Fruit fly (Drosophila melanogaster): Measurements from ENCODE around the gene CG33635.

Gene CG33635

DNA sequence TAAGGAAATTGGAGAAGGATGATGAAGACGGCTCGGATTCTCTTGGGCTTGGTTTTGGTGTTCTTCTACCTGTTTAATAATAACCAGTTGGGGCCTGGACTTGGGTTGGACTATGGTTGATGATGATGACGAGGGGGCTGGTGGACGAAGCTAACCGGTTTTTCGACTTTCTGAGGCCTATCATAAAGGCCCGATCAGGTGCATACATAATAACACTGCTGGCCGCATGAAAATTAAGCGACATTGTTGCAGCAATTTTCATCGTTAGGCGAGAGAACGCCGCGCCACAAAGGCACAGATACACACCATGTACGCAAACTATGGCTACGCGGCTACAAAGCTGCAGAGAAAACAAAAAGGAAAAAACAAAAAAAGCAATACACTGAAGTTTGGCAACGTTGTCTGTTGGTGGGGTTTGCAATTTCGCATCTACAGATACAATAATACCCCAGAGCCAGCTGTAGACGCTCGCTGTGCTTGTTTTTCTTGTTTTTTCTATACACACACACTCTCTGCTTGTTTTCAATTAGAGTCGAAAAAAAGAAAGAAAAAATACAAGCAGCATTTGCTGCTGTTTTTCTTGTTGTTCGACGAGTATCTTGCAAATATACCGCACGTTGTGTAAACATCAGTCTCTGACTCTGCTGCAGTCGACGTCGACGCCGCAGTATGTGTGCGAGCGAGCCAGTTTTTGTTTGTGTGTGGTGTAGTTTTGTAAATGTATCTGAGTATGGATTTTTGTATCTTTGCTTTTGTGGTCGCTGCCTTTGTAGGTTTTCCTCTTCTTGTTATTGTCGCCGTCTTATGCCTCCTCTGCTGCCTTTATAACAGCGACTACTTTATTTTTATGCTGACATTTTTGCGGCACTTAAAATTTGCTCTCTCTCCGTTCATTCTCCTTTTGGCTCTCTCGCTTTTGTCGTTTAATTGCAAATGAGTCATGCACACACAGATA is 7.9 kb upstream of the CG33635 start (continued):
- TF ChIP-seq vvl (GFP tag; IDR thresholded peaks at IDR 0.05) (no peak), CG7556 (GFP tag; optimal IDR thresholded peaks at IDR 0.05) (peak; percentile 80), jing (GFP tag; optimal IDR thresholded peaks at IDR 0.05) (no peak), CG9215 (GFP tag; IDR thresholded peaks at IDR 0.05) (no peak), trem (tag; optimal IDR thresholded peaks at IDR 0.05) (no peak), Doc3 (GFP tag; IDR thresholded peaks at IDR 0.05; ENCODE audit: partially characterized antibody) (no peak), cg (GFP tag; optimal IDR thresholded peaks at IDR 0.05) (peak; percentile 92), salm (tag; optimal IDR thresholded peaks at IDR 0.05) (peak; percentile 45), ftz-f1 (GFP tag; optimal IDR thresholded peaks at IDR 0.05) (peak; percentile 36), da (GFP tag; optimal IDR thresholded peaks at IDR 0.05) (no peak), CG6765 (GFP tag; optimal IDR thresholded peaks at IDR 0.05) (peak; percentile 91), CG1792 (GFP tag; optimal IDR thresholded peaks at IDR 0.05) (peak; percentile 78), CG6689 (GFP tag; IDR thresholded peaks at IDR 0.05) (no peak), seq (GFP tag; IDR thresholded peaks at IDR 0.05) (no peak), CG7372 (GFP tag; IDR thresholded peaks at IDR 0.05) (no peak), dpn (GFP tag; optimal IDR thresholded peaks at IDR 0.05) (peak in 1 of 2 experiments; percentile 4), Sox100B (GFP tag; optimal IDR thresholded peaks at IDR 0.05) (peak; percentile 74), zf30C (GFP tag; optimal IDR thresholded peaks at IDR 0.05) (peak; percentile 48), unpg (GFP tag; optimal IDR thresholded peaks at IDR 0.05) (peak; percentile 68), otp (GFP tag; IDR thresholded peaks at IDR 0.05) (no peak), Nf-YC (tag; optimal IDR thresholded peaks at IDR 0.05) (peak; percentile 68), CG9727 (GFP tag; optimal IDR thresholded peaks at IDR 0.05) (peak; percentile 85), stwl (tag; optimal IDR thresholded peaks at IDR 0.05) (no peak), ham (GFP tag; IDR thresholded peaks at IDR 0.05) (no peak), CG1603 (tag; optimal IDR thresholded peaks at IDR 0.05) (peak; percentile 54), Hey (tag; optimal IDR thresholded peaks at IDR 0.05) (peak; percentile 82), abd-A (tag; optimal IDR thresholded peaks at IDR 0.05) (peak; percentile 98), grau (tag; optimal IDR thresholded peaks at IDR 0.05) (peak; percentile 55), CG3163 (GFP tag; optimal IDR thresholded peaks at IDR 0.05) (peak; percentile 42), repo (GFP tag; optimal IDR thresholded peaks at IDR 0.05) (peak; percentile 65), Gsc (GFP tag; IDR thresholded peaks at IDR 0.05) (no peak), NfI (GFP tag; optimal IDR thresholded peaks at IDR 0.05) (peak; percentile 68), peb (GFP tag; IDR thresholded peaks at IDR 0.05) (no peak), CG15601 (tag; optimal IDR thresholded peaks at IDR 0.05) (peak; percentile 75), z (GFP tag; IDR thresholded peaks at IDR 0.05) (no peak), CG13894 (tag; optimal IDR thresholded peaks at IDR 0.05) (peak; percentile 90), CG7839 (tag; optimal IDR thresholded peaks at IDR 0.05) (peak; percentile 33), CG13123 (GFP tag; optimal IDR thresholded peaks at IDR 0.05) (peak; percentile 51), tgo (GFP tag; IDR thresholded peaks at IDR 0.05) (no peak), CG10565 (GFP tag; optimal IDR thresholded peaks at IDR 0.05) (no peak), Aef1 (GFP tag; IDR thresholded peaks at IDR 0.05) (no peak), fd102C (GFP tag; optimal IDR thresholded peaks at IDR 0.05) (peak; percentile 49), CG11695 (GFP tag; IDR thresholded peaks at IDR 0.05) (no peak), CG4617 (GFP tag; optimal IDR thresholded peaks at IDR 0.05; ENCODE audit: borderline replicate concordance) (no peak), CG11723 (GFP tag; optimal IDR thresholded peaks at IDR 0.05) (peak; percentile 71), onecut (GFP tag; IDR thresholded peaks at IDR 0.05) (peak; percentile 88), CG6813 (GFP tag; optimal IDR thresholded peaks at IDR 0.05) (peak; percentile 91), Myb (GFP tag; optimal IDR thresholded peaks at IDR 0.05) (peak; percentile 47), wdn (GFP tag; IDR thresholded peaks at IDR 0.05) (no peak)
